Worm (Caenorhabditis elegans) whole organism, young adult: ENCODE results near the gene gcy-29.

Experiments used
- B0261.1 ChIP-seq: sonication (generic microtip); optimal IDR thresholded peaks from 2 replicates; lab custom pipeline; 2016; ENCODE audit warnings: mild to moderate bottlenecking, missing genetic modification characterization, moderate library complexity, missing compliant biosample characterization
- D2030.7 ChIP-seq: fragments of 200-800 bp; sonication (Bioruptor generic); IDR thresholded peaks from 2 replicates; pipeline ENCODE4 v1.3.6; 2022; ENCODE audit warnings: missing genetic modification reagents, missing genetic modification characterization, missing compliant biosample characterization
- F37B4.10 ChIP-seq: fragments of 200-800 bp; sonication (Bioruptor generic); IDR thresholded peaks from 2 replicates; pipeline ENCODE4 v1.3.6; 2022; ENCODE audit warnings: missing genetic modification characterization, missing compliant biosample characterization
- F49E8.2 ChIP-seq: sonication (generic microtip); optimal IDR thresholded peaks from 3 replicates; lab custom pipeline; 2017; ENCODE audit warnings: missing genetic modification characterization, mild to moderate bottlenecking, missing compliant biosample characterization, antibody characterized with exemption, moderate library complexity; ENCODE audit not compliant: insufficient read depth
- F52B5.7 ChIP-seq: sonication (generic microtip); optimal IDR thresholded peaks from 2 replicates; lab custom pipeline; 2016; ENCODE audit warnings: mild to moderate bottlenecking, missing genetic modification characterization, missing compliant biosample characterization
- F55B11.4 ChIP-seq: sonication (generic microtip); optimal IDR thresholded peaks from 2 replicates; lab custom pipeline; 2016; ENCODE audit warnings: missing compliant biosample characterization, missing genetic modification characterization, borderline replicate concordance; ENCODE audit not compliant: insufficient read depth
- F57C9.4 ChIP-seq: sonication (generic microtip); optimal IDR thresholded peaks from 2 replicates; lab custom pipeline; 2017; ENCODE audit warnings: mild to moderate bottlenecking, missing genetic modification characterization, missing compliant biosample characterization
- K12H6.12 ChIP-seq: fragments of 200-800 bp; sonication (Bioruptor generic); optimal IDR thresholded peaks from 2 replicates; lab custom pipeline; 2018; ENCODE audit warnings: mild to moderate bottlenecking, missing genetic modification characterization, missing compliant biosample characterization
- T07F8.4 ChIP-seq: sonication (generic microtip); optimal IDR thresholded peaks from 2 replicates; lab custom pipeline; 2016; ENCODE audit warnings: mild to moderate bottlenecking, missing genetic modification characterization, moderate library complexity, missing compliant biosample characterization
- T26A5.8 ChIP-seq: sonication (generic microtip); optimal IDR thresholded peaks from 2 replicates; lab custom pipeline; 2016; ENCODE audit warnings: missing genetic modification characterization, missing compliant biosample characterization
- Y79H2A.3 ChIP-seq: fragments of 200-800 bp; sonication (Bioruptor generic); conservative IDR thresholded peaks from 2 replicates; pipeline ENCODE4 v1.3.6; 2022; ENCODE audit warnings: missing genetic modification reagents, missing genetic modification characterization, missing compliant biosample characterization
- aptf-2 ChIP-seq: fragments of 200-800 bp; sonication (Bioruptor generic); conservative IDR thresholded peaks from 2 replicates; pipeline ENCODE4 v1.3.6; 2022; ENCODE audit warnings: missing genetic modification reagents, missing genetic modification characterization, missing compliant biosample characterization
- aptf-3 ChIP-seq: fragments of 200-800 bp; sonication (Bioruptor generic); IDR thresholded peaks from 2 replicates; pipeline ENCODE4 v1.3.6; 2022; ENCODE audit warnings: missing genetic modification characterization, missing compliant biosample characterization
- athp-1 ChIP-seq: sonication (generic microtip); optimal IDR thresholded peaks from 2 replicates; lab custom pipeline; 2017; ENCODE audit warnings: mild to moderate bottlenecking, missing genetic modification characterization, missing compliant biosample characterization
- attf-3 ChIP-seq: fragments of 200-800 bp; sonication (Bioruptor generic); conservative IDR thresholded peaks from 2 replicates; pipeline ENCODE4 v1.3.6; 2022; ENCODE audit warnings: missing genetic modification reagents, missing genetic modification characterization, missing compliant biosample characterization
- attf-5 ChIP-seq: fragments of 200-800 bp; sonication (Bioruptor generic); optimal IDR thresholded peaks from 2 replicates; lab custom pipeline; 2018; ENCODE audit warnings: mild to moderate bottlenecking, missing genetic modification characterization, missing compliant biosample characterization
- cebp-2 ChIP-seq: fragments of 200-800 bp; sonication (Bioruptor generic); IDR thresholded peaks from 2 replicates; pipeline ENCODE4 v1.3.6; 2022; ENCODE audit warnings: missing genetic modification characterization, missing compliant biosample characterization
- ceh-27 ChIP-seq: fragments of 200-800 bp; sonication (Bioruptor generic); optimal IDR thresholded peaks from 2 replicates; lab custom pipeline; 2018; ENCODE audit warnings: mild to moderate bottlenecking, missing genetic modification characterization, moderate library complexity, missing compliant biosample characterization
- chd-7 ChIP-seq: sonication (generic microtip); optimal IDR thresholded peaks from 2 replicates; lab custom pipeline; 2016; ENCODE audit warnings: mild to moderate bottlenecking, missing genetic modification characterization, moderate library complexity, missing compliant biosample characterization
- die-1 ChIP-seq: sonication (generic microtip); optimal IDR thresholded peaks from 2 replicates; lab custom pipeline; 2016; ENCODE audit warnings: missing genotype, mild to moderate bottlenecking, missing genetic modification characterization, missing compliant biosample characterization
- dpff-1 ChIP-seq: sonication (generic microtip); optimal IDR thresholded peaks from 2 replicates; lab custom pipeline; 2017; ENCODE audit warnings: mild to moderate bottlenecking, missing genetic modification characterization, missing compliant biosample characterization
- dpl-1 ChIP-seq: fragments of 150-350 bp; optimal IDR thresholded peaks from 2 replicates; lab custom pipeline; 2014; ENCODE audit warnings: missing biosample characterization, missing genetic modification reagents, missing genetic modification characterization
- efl-1 ChIP-seq: fragments of 150-350 bp; optimal IDR thresholded peaks from 2 replicates; lab custom pipeline; 2014; ENCODE audit warnings: missing biosample characterization, missing genetic modification reagents, missing genetic modification characterization
- egrh-3 ChIP-seq: fragments of 200-800 bp; sonication (Bioruptor generic); IDR thresholded peaks from 2 replicates; pipeline ENCODE4 v1.3.6; 2022; ENCODE audit warnings: missing genetic modification reagents, missing genetic modification characterization, missing compliant biosample characterization
- ekl-4 ChIP-seq: fragments of 200-800 bp; sonication (Bioruptor generic); IDR thresholded peaks from 2 replicates; pipeline ENCODE4 v1.3.6; 2022; ENCODE audit warnings: missing genetic modification reagents, missing genetic modification characterization, missing compliant biosample characterization
- ets-4 ChIP-seq: fragments of 200-800 bp; sonication (Bioruptor generic); optimal IDR thresholded peaks from 2 replicates; lab custom pipeline; 2018; ENCODE audit warnings: mild to moderate bottlenecking, missing genetic modification characterization, missing compliant biosample characterization
- hsf-1 ChIP-seq: fragments of 200-800 bp; sonication (Bioruptor generic); IDR thresholded peaks from 2 replicates; pipeline ENCODE4 v1.3.6; 2022; ENCODE audit warnings: missing genetic modification reagents, missing genetic modification characterization, missing compliant biosample characterization
- lag-1 ChIP-seq: fragments of 200-800 bp; sonication (Bioruptor generic); IDR thresholded peaks from 2 replicates; pipeline ENCODE4 v1.3.6; 2022; ENCODE audit warnings: missing genetic modification reagents, missing genetic modification characterization, missing compliant biosample characterization
- let-526 ChIP-seq: fragments of 200-800 bp; sonication (Bioruptor generic); IDR thresholded peaks from 2 replicates; pipeline ENCODE4 v1.3.6; 2022; ENCODE audit warnings: missing genetic modification reagents, missing genetic modification characterization, missing compliant biosample characterization
- lin-26 ChIP-seq: fragments of 200-800 bp; sonication (Bioruptor generic); IDR thresholded peaks from 2 replicates; pipeline ENCODE4 v1.3.6; 2022; ENCODE audit warnings: missing genetic modification reagents, missing genetic modification characterization, missing compliant biosample characterization
- lin-40 ChIP-seq: sonication (generic microtip); optimal IDR thresholded peaks from 2 replicates; lab custom pipeline; 2016; ENCODE audit warnings: missing genetic modification characterization, mild to moderate bottlenecking, missing compliant biosample characterization, missing genotype, missing genetic modification reagents
- lir-1 ChIP-seq: fragments of 200-800 bp; sonication (Bioruptor generic); conservative IDR thresholded peaks from 2 replicates; pipeline ENCODE4 v1.3.6; 2022; ENCODE audit warnings: missing genetic modification reagents, missing genetic modification characterization, missing compliant biosample characterization
- madf-10 ChIP-seq: sonication (generic microtip); optimal IDR thresholded peaks from 2 replicates; lab custom pipeline; 2016; ENCODE audit warnings: mild to moderate bottlenecking, missing genetic modification characterization, missing compliant biosample characterization
- madf-6 ChIP-seq: fragments of 200-800 bp; sonication (Bioruptor generic); IDR thresholded peaks from 2 replicates; pipeline ENCODE4 v1.3.6; 2022; ENCODE audit warnings: missing genetic modification reagents, missing genetic modification characterization, missing compliant biosample characterization
- mcd-1 ChIP-seq: fragments of 200-800 bp; sonication (Bioruptor generic); IDR thresholded peaks from 2 replicates; pipeline ENCODE4 v1.3.6; 2022; ENCODE audit warnings: missing genetic modification reagents, missing genetic modification characterization, missing compliant biosample characterization
- mxl-1 ChIP-seq: sonication (generic microtip); optimal IDR thresholded peaks from 2 replicates; lab custom pipeline; 2016; ENCODE audit warnings: missing genetic modification characterization, missing compliant biosample characterization
- nfyb-1 ChIP-seq: fragments of 200-800 bp; sonication (Bioruptor generic); IDR thresholded peaks from 2 replicates; pipeline ENCODE4 v1.3.6; 2022; ENCODE audit warnings: missing genetic modification reagents, missing genetic modification characterization, missing compliant biosample characterization
- nhr-80 ChIP-seq: sonication (generic microtip); optimal IDR thresholded peaks from 2 replicates; lab custom pipeline; 2016; ENCODE audit warnings: missing genetic modification characterization, missing compliant biosample characterization
- nhr-90 ChIP-seq: sonication (generic microtip); optimal IDR thresholded peaks from 2 replicates; lab custom pipeline; 2016; ENCODE audit warnings: missing genotype, mild to moderate bottlenecking, missing genetic modification characterization, missing compliant biosample characterization
- rpc-1 ChIP-seq, 2 experiments: fragments of 150-350 bp in 1 of 2; sonication (generic microtip) in 1 of 2; optimal IDR thresholded peaks; 2 replicates each; lab custom pipeline; 2014 to 2018; ENCODE audit warnings: missing biosample characterization in 1 of 2, missing genetic modification characterization in 1 of 2, missing genetic modification reagents in 1 of 2, missing genotype in 1 of 2
- sdz-38 ChIP-seq: sonication (generic microtip); optimal IDR thresholded peaks from 2 replicates; lab custom pipeline; 2016; ENCODE audit warnings: missing genotype, missing genetic modification characterization, missing compliant biosample characterization
- tbp1 ChIP-seq: fragments of 200-800 bp; sonication (Bioruptor generic); optimal IDR thresholded peaks from 2 replicates; lab custom pipeline; 2018; ENCODE audit warnings: mild to moderate bottlenecking, missing genetic modification characterization, missing compliant biosample characterization
- tbx-9 ChIP-seq: sonication (generic microtip); optimal IDR thresholded peaks from 2 replicates; lab custom pipeline; 2016; ENCODE audit warnings: borderline replicate concordance, missing genetic modification characterization, inconsistent platforms, missing compliant biosample characterization
- unc-130 ChIP-seq: sonication (generic microtip); optimal IDR thresholded peaks from 2 replicates; lab custom pipeline; 2016; ENCODE audit warnings: missing genetic modification reagents, missing genetic modification characterization, missing compliant biosample characterization
- unc-62 ChIP-seq: fragments of 150-350 bp; optimal IDR thresholded peaks from 2 replicates; lab custom pipeline; 2014; ENCODE audit warnings: missing biosample characterization, missing genetic modification reagents, missing genetic modification characterization
- xnd-1 ChIP-seq: sonication (generic microtip); optimal IDR thresholded peaks from 2 replicates; lab custom pipeline; 2016; ENCODE audit warnings: missing genotype, missing genetic modification reagents, missing genetic modification characterization, missing compliant biosample characterization
- zim-3 ChIP-seq: sonication (generic microtip); optimal IDR thresholded peaks from 2 replicates; lab custom pipeline; 2017; ENCODE audit warnings: mild to moderate bottlenecking, missing genetic modification characterization, moderate library complexity, missing compliant biosample characterization
- ztf-25 ChIP-seq: fragments of 200-800 bp; sonication (Bioruptor generic); IDR thresholded peaks from 2 replicates; pipeline ENCODE4 v1.3.6; 2022; ENCODE audit warnings: missing genetic modification reagents, missing genetic modification characterization, missing compliant biosample characterization
- ztf-28 ChIP-seq: fragments of 200-800 bp; sonication (Bioruptor generic); IDR thresholded peaks from 2 replicates; pipeline ENCODE4 v1.3.6; 2022; ENCODE audit warnings: missing genetic modification reagents, missing genetic modification characterization, missing compliant biosample characterization

Gene gcy-29

DNA sequence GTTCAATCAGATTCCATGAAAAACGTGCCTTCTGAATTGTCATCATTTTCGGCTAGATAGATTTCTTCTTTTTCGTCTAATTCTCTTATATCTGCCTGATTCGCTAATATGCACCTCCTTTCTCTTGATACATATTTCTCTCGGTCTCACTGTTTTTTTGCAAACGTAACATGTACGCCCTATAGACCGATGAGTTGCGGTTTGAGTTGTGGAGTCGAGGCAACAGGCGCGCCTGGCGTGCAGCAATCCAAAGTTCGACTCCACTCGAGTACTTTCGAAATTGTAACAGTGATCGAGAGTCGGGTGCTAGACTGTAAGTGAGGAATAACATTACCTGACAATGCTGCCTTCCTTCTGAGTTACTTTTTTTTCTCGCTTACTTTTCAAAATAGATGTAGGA lies 51.8 kb downstream of the gcy-29 start (continued):
- TF ChIP-seq ekl-4 (GFP tag; lab: Robert Waterston, UW) (peak; percentile 89), dpff-1 (tag; lab: Kevin White, UChicago) (no peak), F37B4.10 (GFP tag; lab: Robert Waterston, UW) (no peak), mxl-1 (peak; percentile 95), lin-26 (GFP tag; lab: Robert Waterston, UW) (peak; percentile 99), die-1 (tag; lab: Kevin White, UChicago) (peak; percentile 96), ztf-28 (peak; percentile 63; the same call in 1 of the 2 replicates), efl-1 (GFP tag; lab: Kevin White, UChicago) (peak; percentile 9), cebp-2 (GFP tag; lab: Robert Waterston, UW) (0 out of 2 replicates have a peak, but pooled peaks have one; percentile 52), ets-4 (GFP tag; lab: Kevin White, UChicago) (peak; percentile 64), Y79H2A.3 (GFP tag; lab: Robert Waterston, UW) (no peak; the same call in 1 of the 2 replicates), D2030.7 (GFP tag; lab: Robert Waterston, UW) (peak; percentile 84), T07F8.4 (peak; percentile 91), K12H6.12 (peak; percentile 87), F52B5.7 (tag; lab: Kevin White, UChicago) (peak; percentile 95), madf-6 (GFP tag; lab: Robert Waterston, UW) (peak; percentile 78), chd-7 (peak; percentile 92), lin-40 (tag; lab: Kevin White, UChicago) (peak; percentile 83), lag-1 (GFP tag; lab: Robert Waterston, UW) (no peak), nfyb-1 (peak; percentile 95), F57C9.4 (peak; percentile 76), egrh-3 (GFP tag; lab: Robert Waterston, UW) (peak; percentile 58; the same call in 1 of the 2 replicates), aptf-3 (GFP tag; lab: Robert Waterston, UW) (0 out of 2 replicates have a peak, but pooled peaks have one; percentile 70), hsf-1 (peak; percentile 71; the same call in 1 of the 2 replicates), ceh-27 (GFP tag; lab: Kevin White, UChicago) (peak; percentile 90), B0261.1 (tag; lab: Kevin White, UChicago) (peak; percentile 93), mcd-1 (GFP tag; lab: Robert Waterston, UW) (peak; percentile 71), lir-1 (GFP tag; lab: Robert Waterston, UW) (peak; percentile 67), dpl-1 (GFP tag; lab: Kevin White, UChicago) (peak; percentile 14), tbp1 (GFP tag; lab: Kevin White, UChicago) (peak; percentile 99), T26A5.8 (tag; lab: Kevin White, UChicago) (peak; percentile 16), nhr-90 (tag; lab: Kevin White, UChicago) (peak; percentile 97), F55B11.4 (tag; lab: Kevin White, UChicago) (peak; percentile 48), let-526 (GFP tag; lab: Robert Waterston, UW) (peak; percentile 55; the same call in 1 of the 2 replicates), madf-10 (tag; lab: Kevin White, UChicago) (peak; percentile 90), tbx-9 (peak; percentile 59), zim-3 (tag; lab: Kevin White, UChicago) (peak; percentile 96), F49E8.2 (tag; lab: Kevin White, UChicago) (peak; percentile 80), ztf-25 (GFP tag; lab: Robert Waterston, UW) (peak; percentile 93), xnd-1 (no peak), unc-130 (GFP tag; lab: Kevin White, UChicago) (peak; percentile 57), unc-62 (GFP tag; lab: Kevin White, UChicago) (no peak), athp-1 (tag; lab: Kevin White, UChicago) (peak; percentile 77), aptf-2 (GFP tag; lab: Robert Waterston, UW) (peak; percentile 72; the same call in 1 of the 2 replicates), nhr-80 (tag; lab: Kevin White, UChicago) (peak; percentile 73), rpc-1 (optimal IDR thresholded peaks at IDR 0.05; lab: Kevin White, UChicago) (peak; percentile 93), rpc-1 (tag; optimal IDR thresholded peaks at IDR 0.05; lab: Kevin White, UChicago) (peak; percentile 98), attf-5 (GFP tag; lab: Kevin White, UChicago) (peak; percentile 92), attf-3 (GFP tag; lab: Robert Waterston, UW) (0 out of 2 replicates have a peak, but pooled peaks have one; percentile 29), sdz-38 (tag; lab: Kevin White, UChicago) (peak; percentile 8)
